Worm (Caenorhabditis elegans) whole organism, L3 larva: ENCODE data around the gene Y41D4A.4.

ENCODE experiments used
- nhr-43 ChIP-seq: sonication (generic microtip); optimal IDR thresholded peaks from 2 replicates; lab custom pipeline; 2016; ENCODE audit warnings: mild to moderate bottlenecking, missing genetic modification characterization, missing compliant biosample characterization; ENCODE audit not compliant: poor library complexity, severe bottlenecking
- sea-2 ChIP-seq: fragments of 150-350 bp; sonication (generic microtip); optimal IDR thresholded peaks from 4 replicates; lab custom pipeline; 2014; ENCODE audit warnings: missing biosample characterization, missing genetic modification reagents, missing genetic modification characterization

- no peak for TF ChIP-seq nhr-43 (tag; lab: Kevin White, UChicago)
- no peak for TF ChIP-seq sea-2 (GFP tag; lab: Kevin White, UChicago)
Observed at ce11 chrIV:1706996-1707395, 38.8 kb upstream of the Y41D4A.4 start, which contains the start of gene K08D12.4.
